Fruit fly (Drosophila melanogaster) whole organism, prepupa: Measurements from ENCODE around the gene Rrp5.

ENCODE experiments used
- Blimp-1 ChIP-seq: fragments of 200-800 bp; sonication (Bioruptor generic); optimal IDR thresholded peaks from 3 replicates; lab custom pipeline; 2017; ENCODE audit warnings: missing biosample characterization, missing genetic modification characterization, mild to moderate bottlenecking, moderate library complexity, missing genetic modification reagents
- CG10631 ChIP-seq: fragments of 200-800 bp; sonication (Bioruptor generic); optimal IDR thresholded peaks from 2 replicates; lab custom pipeline; 2016; ENCODE audit warnings: missing biosample characterization, missing genetic modification characterization
- CG11294 ChIP-seq: fragments of 200-800 bp; sonication (Bioruptor generic); IDR thresholded peaks from 2 replicates; pipeline ENCODE4 v1.3.6; 2022; ENCODE audit warnings: missing biosample characterization, missing genetic modification characterization
- CG15336 ChIP-seq: fragments of 200-800 bp; sonication (Bioruptor generic); IDR thresholded peaks from 2 replicates; pipeline ENCODE4 v1.3.6; 2022; ENCODE audit warnings: missing biosample characterization, missing genetic modification characterization
- CG1621 ChIP-seq: fragments of 200-800 bp; sonication (Bioruptor generic); optimal IDR thresholded peaks from 3 replicates; lab custom pipeline; 2018; ENCODE audit warnings: missing biosample characterization, mild to moderate bottlenecking, missing genetic modification characterization
- CG16779 ChIP-seq: fragments of 200-800 bp; sonication (Bioruptor generic); optimal IDR thresholded peaks from 3 replicates; lab custom pipeline; 2017; ENCODE audit warnings: missing biosample characterization, mild to moderate bottlenecking, missing genetic modification characterization
- CG3032 ChIP-seq: fragments of 200-800 bp; optimal IDR thresholded peaks from 2 replicates; lab custom pipeline; 2019; ENCODE audit warnings: missing biosample characterization, mild to moderate bottlenecking, missing genetic modification characterization, moderate library complexity
- CG31627 ChIP-seq: fragments of 200-800 bp; sonication (Bioruptor generic); optimal IDR thresholded peaks from 3 replicates; lab custom pipeline; 2016; ENCODE audit warnings: missing biosample characterization, missing genetic modification characterization
- CG32006 ChIP-seq: fragments of 200-800 bp; sonication (Bioruptor generic); optimal IDR thresholded peaks from 3 replicates; lab custom pipeline; 2017; ENCODE audit warnings: missing biosample characterization, mild to moderate bottlenecking, missing genetic modification characterization
- CG3919 ChIP-seq: fragments of 200-800 bp; sonication (Bioruptor generic); optimal IDR thresholded peaks from 3 replicates; lab custom pipeline; 2016; ENCODE audit warnings: missing biosample characterization, missing genetic modification characterization
- CG4318 ChIP-seq: fragments of 200-800 bp; sonication (Bioruptor generic); optimal IDR thresholded peaks from 3 replicates; lab custom pipeline; 2017; ENCODE audit warnings: missing biosample characterization, mild to moderate bottlenecking, missing genetic modification characterization
- CG6163 ChIP-seq: fragments of 200-800 bp; sonication (Bioruptor generic); IDR thresholded peaks from 3 replicates; pipeline ENCODE4 v1.3.6; 2022; ENCODE audit warnings: missing biosample characterization, missing genetic modification characterization
- CG6276 ChIP-seq: fragments of 200-800 bp; sonication (Bioruptor generic); optimal IDR thresholded peaks from 2 replicates; lab custom pipeline; 2017; ENCODE audit warnings: missing biosample characterization, mild to moderate bottlenecking, missing genetic modification characterization
- CG6792 ChIP-seq: fragments of 200-800 bp; sonication (Bioruptor generic); optimal IDR thresholded peaks from 3 replicates; lab custom pipeline; 2016; ENCODE audit warnings: missing biosample characterization, missing genetic modification characterization
- CG6808 ChIP-seq: fragments of 200-800 bp; sonication (Bioruptor generic); optimal IDR thresholded peaks from 3 replicates; lab custom pipeline; 2017; ENCODE audit warnings: missing biosample characterization, missing genetic modification characterization, mild to moderate bottlenecking, moderate library complexity, missing genetic modification reagents
- CG7368 ChIP-seq: fragments of 200-800 bp; sonication (Bioruptor generic); optimal IDR thresholded peaks from 3 replicates; lab custom pipeline; 2016; ENCODE audit warnings: missing biosample characterization, missing genetic modification characterization
- CG8319 ChIP-seq: fragments of 200-800 bp; sonication (Bioruptor generic); optimal IDR thresholded peaks from 3 replicates; lab custom pipeline; 2016; ENCODE audit warnings: missing biosample characterization, missing genetic modification characterization
- CG8632 ChIP-seq: fragments of 200-800 bp; sonication (Bioruptor generic); optimal IDR thresholded peaks from 3 replicates; lab custom pipeline; 2016; ENCODE audit warnings: missing biosample characterization, missing genetic modification characterization
- CG9139 ChIP-seq: fragments of 200-800 bp; sonication (Bioruptor generic); optimal IDR thresholded peaks from 3 replicates; lab custom pipeline; 2017; ENCODE audit warnings: missing biosample characterization, mild to moderate bottlenecking, missing genetic modification characterization
- Eip75B ChIP-seq: fragments of 200-800 bp; sonication (Bioruptor generic); optimal IDR thresholded peaks from 3 replicates; lab custom pipeline; 2016; ENCODE audit warnings: missing biosample characterization, missing genetic modification characterization
- Eip78C ChIP-seq: fragments of 200-800 bp; sonication (Bioruptor generic); peaks from one replicate; lab custom pipeline; 2016; ENCODE audit warnings: missing biosample characterization, missing genetic modification characterization
- Ets21C ChIP-seq: fragments of 200-800 bp; sonication (Bioruptor generic); optimal IDR thresholded peaks from 3 replicates; lab custom pipeline; 2016; ENCODE audit warnings: missing biosample characterization, missing genetic modification characterization
- Ets96B ChIP-seq: fragments of 200-800 bp; optimal IDR thresholded peaks from 2 replicates; lab custom pipeline; 2019; ENCODE audit warnings: missing biosample characterization, mild to moderate bottlenecking, missing genetic modification characterization, moderate library complexity
- Hr38 ChIP-seq: sonication (Bioruptor generic); optimal IDR thresholded peaks from 2 replicates; lab custom pipeline; 2016; ENCODE audit warnings: missing biosample characterization, missing genetic modification characterization
- Hr39 ChIP-seq: fragments of 200-800 bp; sonication (Bioruptor generic); optimal IDR thresholded peaks from 2 replicates; lab custom pipeline; 2016; ENCODE audit warnings: missing biosample characterization, missing genetic modification characterization
- Hr4 ChIP-seq: fragments of 200-800 bp; sonication (Bioruptor generic); optimal IDR thresholded peaks from 3 replicates; lab custom pipeline; 2016; ENCODE audit warnings: missing biosample characterization, missing genetic modification characterization
- Lpt ChIP-seq: fragments of 200-800 bp; sonication (Bioruptor generic); optimal IDR thresholded peaks from 3 replicates; lab custom pipeline; 2016; ENCODE audit warnings: missing biosample characterization, missing genetic modification characterization
- Met ChIP-seq: fragments of 200-800 bp; sonication (Bioruptor generic); optimal IDR thresholded peaks from 3 replicates; lab custom pipeline; 2016; ENCODE audit warnings: missing biosample characterization, missing genetic modification characterization
- OdsH ChIP-seq: fragments of 200-800 bp; sonication (Bioruptor generic); optimal IDR thresholded peaks from 3 replicates; lab custom pipeline; 2016; ENCODE audit warnings: missing biosample characterization, missing genetic modification characterization
- Sox102F ChIP-seq: fragments of 200-800 bp; sonication (Bioruptor generic); optimal IDR thresholded peaks from 2 replicates; lab custom pipeline; 2016; ENCODE audit warnings: missing biosample characterization, mild to moderate bottlenecking, missing genetic modification characterization
- Sox14 ChIP-seq: fragments of 200-800 bp; sonication (Bioruptor generic); optimal IDR thresholded peaks from 3 replicates; lab custom pipeline; 2016; ENCODE audit warnings: missing biosample characterization, missing genetic modification characterization
- Sox15 ChIP-seq: fragments of 200-800 bp; sonication (Bioruptor generic); optimal IDR thresholded peaks from 3 replicates; lab custom pipeline; 2016; ENCODE audit warnings: missing biosample characterization, missing genetic modification characterization
- achi ChIP-seq: fragments of 200-800 bp; sonication (Bioruptor generic); optimal IDR thresholded peaks from 3 replicates; lab custom pipeline; 2016; ENCODE audit warnings: missing biosample characterization, missing genetic modification characterization
- acj6 ChIP-seq: fragments of 200-800 bp; sonication (Bioruptor generic); optimal IDR thresholded peaks from 3 replicates; lab custom pipeline; 2016; ENCODE audit warnings: missing biosample characterization, missing genetic modification characterization
- cyc ChIP-seq: fragments of 200-800 bp; sonication (Bioruptor generic); optimal IDR thresholded peaks from 3 replicates; lab custom pipeline; 2016; ENCODE audit warnings: missing biosample characterization, missing genetic modification characterization
- dac ChIP-seq: fragments of 200-800 bp; sonication (Bioruptor generic); optimal IDR thresholded peaks from 2 replicates; lab custom pipeline; 2017; ENCODE audit warnings: missing biosample characterization, mild to moderate bottlenecking, missing genetic modification characterization
- dsx ChIP-seq: fragments of 200-800 bp; optimal IDR thresholded peaks from 3 replicates; lab custom pipeline; 2019; ENCODE audit warnings: missing biosample characterization, mild to moderate bottlenecking, missing genetic modification characterization, moderate library complexity; ENCODE audit not compliant: poor library complexity, severe bottlenecking
- eg ChIP-seq: fragments of 200-800 bp; sonication (Bioruptor generic); IDR thresholded peaks from 3 replicates; pipeline ENCODE4 v1.3.6; 2022; ENCODE audit warnings: missing biosample characterization, missing genetic modification characterization
- esn ChIP-seq: fragments of 200-800 bp; sonication (Bioruptor generic); optimal IDR thresholded peaks from 2 replicates; lab custom pipeline; 2016; ENCODE audit warnings: missing biosample characterization, mild to moderate bottlenecking, missing genetic modification characterization, moderate library complexity
- fd59A ChIP-seq: fragments of 200-800 bp; sonication (Bioruptor generic); optimal IDR thresholded peaks from 2 replicates; lab custom pipeline; 2017; ENCODE audit warnings: missing biosample characterization, mild to moderate bottlenecking, missing genetic modification characterization, missing genetic modification reagents
- fd85E ChIP-seq: fragments of 200-800 bp; sonication (Bioruptor generic); optimal IDR thresholded peaks from 3 replicates; lab custom pipeline; 2016; ENCODE audit warnings: missing biosample characterization, missing genetic modification characterization
- fkh ChIP-seq: fragments of 200-800 bp; sonication (Bioruptor generic); optimal IDR thresholded peaks from 3 replicates; lab custom pipeline; 2017; ENCODE audit warnings: missing biosample characterization, mild to moderate bottlenecking, missing genetic modification characterization, moderate library complexity
- lz ChIP-seq: fragments of 200-800 bp; sonication (Bioruptor generic); optimal IDR thresholded peaks from 3 replicates; lab custom pipeline; 2016; ENCODE audit warnings: missing biosample characterization, missing genetic modification characterization
- net ChIP-seq: fragments of 200-800 bp; sonication (Bioruptor generic); optimal IDR thresholded peaks from 3 replicates; lab custom pipeline; 2016; ENCODE audit warnings: missing biosample characterization, missing genetic modification characterization
- pdm3 ChIP-seq: fragments of 200-800 bp; sonication (Bioruptor generic); optimal IDR thresholded peaks from 3 replicates; lab custom pipeline; 2016; ENCODE audit warnings: missing biosample characterization, missing genetic modification characterization
- salr ChIP-seq, 2 experiments: fragments of 200-800 bp; sonication (Bioruptor generic); optimal IDR thresholded peaks; 3 replicates each; lab custom pipeline; 2016 to 2018; ENCODE audit warnings: missing biosample characterization in 2 of 2, missing genetic modification characterization in 2 of 2, mild to moderate bottlenecking in 1 of 2
- ss ChIP-seq, 2 experiments: fragments of 200-800 bp; sonication (Bioruptor generic); optimal IDR thresholded peaks; 2 replicates in 1 of 2; 3 replicates in 1 of 2; lab custom pipeline; 2017 to 2018; ENCODE audit warnings: mild to moderate bottlenecking in 2 of 2, missing biosample characterization in 2 of 2, missing genetic modification characterization in 2 of 2, moderate library complexity in 1 of 2
- topi ChIP-seq: fragments of 200-800 bp; sonication (Bioruptor generic); optimal IDR thresholded peaks from 3 replicates; lab custom pipeline; 2016; ENCODE audit warnings: missing biosample characterization, missing genetic modification characterization

Rrp5 gene

dm6 chr3R:24301520-24301919 lies 31.6 kb downstream of the Rrp5 start:
- TF ChIP-seq CG4318 (peak; percentile 25), CG15336 (GFP tag; lab: Robert Waterston, UW) (peak; percentile 64), eg (GFP tag; lab: Robert Waterston, UW) (peak; percentile 53), CG1621 (no peak), fd85E (no peak), CG8632 (GFP tag; lab: Kevin White, UChicago) (peak; percentile 32), Eip78C (peak; percentile 84), CG6792 (GFP tag; lab: Kevin White, UChicago) (peak; percentile 31), fd59A (GFP tag; lab: Kevin White, UChicago) (peak; percentile 14), CG6808 (no peak), CG31627 (peak; percentile 47), ss (GFP tag; optimal IDR thresholded peaks at IDR 0.05; lab: Kevin White, UChicago) (peak in 1 of 2 experiments; percentile 15), OdsH (peak; percentile 50), Ets21C (no peak), CG6163 (0 out of 3 replicates have a peak, but pooled peaks have one; percentile 49), Eip75B (GFP tag; lab: Kevin White, UChicago) (peak; percentile 31), CG10631 (peak; percentile 14), achi (peak; percentile 29), Hr4 (peak; percentile 59), CG7368 (GFP tag; lab: Kevin White, UChicago) (peak; percentile 23), CG11294 (GFP tag; lab: Robert Waterston, UW) (0 out of 2 replicates have a peak, but pooled peaks have one; percentile 10), dsx (GFP tag; lab: Kevin White, UChicago) (no peak), Hr38 (no peak), CG3032 (tag; lab: Kevin White, UChicago) (no peak), CG9139 (GFP tag; lab: Kevin White, UChicago) (no peak), Sox15 (GFP tag; lab: Kevin White, UChicago) (peak; percentile 23), Ets96B (tag; lab: Kevin White, UChicago) (peak; percentile 16), CG6276 (GFP tag; lab: Kevin White, UChicago) (peak; percentile 18), lz (GFP tag; lab: Kevin White, UChicago) (peak; percentile 46), Blimp-1 (GFP tag; lab: Kevin White, UChicago) (no peak), acj6 (GFP tag; lab: Kevin White, UChicago) (peak; percentile 39), topi (GFP tag; lab: Kevin White, UChicago) (peak; percentile 44), cyc (peak; percentile 41), esn (GFP tag; lab: Kevin White, UChicago) (peak; percentile 59), CG32006 (peak; percentile 60), Met (GFP tag; lab: Kevin White, UChicago) (no peak), pdm3 (GFP tag; lab: Kevin White, UChicago) (peak; percentile 52), Sox14 (GFP tag; lab: Kevin White, UChicago) (no peak), Lpt (GFP tag; lab: Kevin White, UChicago) (peak; percentile 15), net (peak; percentile 55)

DNA sequence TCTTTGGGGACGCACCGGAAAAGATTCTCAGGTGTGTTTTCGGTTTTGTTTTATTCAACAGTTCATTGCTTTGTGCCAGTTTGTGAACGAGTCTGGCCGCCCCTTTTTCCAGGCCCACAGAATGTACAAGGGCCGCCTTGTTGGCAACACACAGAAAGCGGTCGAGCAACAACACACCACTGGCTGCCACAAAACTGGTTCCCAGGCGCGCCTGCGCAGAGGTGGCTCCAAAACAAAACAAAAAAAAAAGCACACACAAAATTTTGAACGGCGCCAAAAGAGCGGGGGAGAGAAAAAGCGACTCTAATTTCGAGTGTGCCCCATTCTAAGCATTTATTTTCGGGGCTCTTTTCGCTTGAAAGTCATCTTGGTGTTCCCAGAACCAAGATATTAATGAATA lies 34.0 kb downstream of the Rrp5 start:
- TF ChIP-seq pdm3 (GFP tag; lab: Kevin White, UChicago) (no peak), CG8319 (GFP tag; lab: Kevin White, UChicago) (no peak), CG16779 (tag; lab: Kevin White, UChicago) (no peak), OdsH (no peak), achi (no peak), salr (GFP tag; optimal IDR thresholded peaks at IDR 0.05; lab: Kevin White, UChicago) (no peak), esn (GFP tag; lab: Kevin White, UChicago) (no peak), fkh (GFP tag; lab: Kevin White, UChicago) (no peak), CG8632 (GFP tag; lab: Kevin White, UChicago) (no peak), CG3919 (GFP tag; lab: Kevin White, UChicago) (no peak), dac (GFP tag; lab: Kevin White, UChicago) (no peak), CG6276 (GFP tag; lab: Kevin White, UChicago) (no peak), CG1621 (no peak), Hr39 (GFP tag; lab: Kevin White, UChicago) (no peak), Sox102F (GFP tag; lab: Kevin White, UChicago) (no peak), fd59A (GFP tag; lab: Kevin White, UChicago) (no peak)
